Worm (Caenorhabditis elegans): Measurements from ENCODE around the gene Y94H6A.10.

Y94H6A.10 gene

ce11 chrIV:2729957-2730356, 19.5 kb upstream of the Y94H6A.10 start, which contains the start of gene Y94H6A.2:
Gene Y94H6A.2, plus strand, starts transcription at chrIV:2730292.
- no peak for TF ChIP-seq C16A3.4 (tag; optimal IDR thresholded peaks at IDR 0.05)
- no peak for TF ChIP-seq tbx-2 (tag; optimal IDR thresholded peaks at IDR 0.05)
- no peak for TF ChIP-seq nhr-28 (tag; optimal IDR thresholded peaks at IDR 0.05)
- TF ChIP-seq nhr-19 (GFP tag; conservative IDR thresholded peaks at IDR 0.05): no peak
- no peak for TF ChIP-seq nhr-77 (tag; optimal IDR thresholded peaks at IDR 0.05)
- no peak for TF ChIP-seq fkh-4 (tag; optimal IDR thresholded peaks at IDR 0.05; ENCODE audit: borderline replicate concordance)
- no peak for TF ChIP-seq jun-1 (tag; optimal IDR thresholded peaks at IDR 0.05)
- TF ChIP-seq sptf-1 (tag; optimal IDR thresholded peaks at IDR 0.05): no peak
- TF ChIP-seq nhr-85 (tag): no peak
- TF ChIP-seq unc-130 (tag; optimal IDR thresholded peaks at IDR 0.05): no peak
- no peak for TF ChIP-seq nhr-71 (tag; optimal IDR thresholded peaks at IDR 0.05)
- no peak for TF ChIP-seq irx-1 (tag; optimal IDR thresholded peaks at IDR 0.05)
- no peak for TF ChIP-seq ceh-63 (GFP tag; optimal IDR thresholded peaks at IDR 0.05)

DNA sequence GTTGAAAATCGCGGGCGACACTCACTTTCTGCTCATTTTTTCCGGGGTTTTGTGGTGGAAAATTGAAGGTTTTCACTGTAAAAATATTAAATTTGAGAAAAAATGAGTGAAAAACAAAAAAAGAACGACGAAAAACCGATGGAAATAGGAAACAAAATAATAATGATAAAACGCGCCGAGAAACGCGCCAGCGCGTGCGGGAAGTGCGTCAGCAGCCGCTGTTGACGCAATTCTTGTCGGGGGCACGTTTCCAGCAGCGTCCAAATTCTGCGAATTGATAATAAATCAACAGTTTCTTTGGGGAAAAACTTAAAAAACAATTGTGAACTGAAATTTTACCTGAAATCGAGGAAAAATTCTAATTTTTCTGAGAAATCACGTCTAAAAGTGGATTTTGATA, 15.3 kb upstream of the Y94H6A.10 start, which contains the start of gene ubxn-2:
Gene ubxn-2, minus strand, starts transcription at position 36 of the 400 bp plus-strand sequence.
- peak; percentile 88 for TF ChIP-seq dsc-1 (tag; optimal IDR thresholded peaks at IDR 0.05)
- peak; percentile 79 to 88 for TF ChIP-seq lin-35 (GFP tag; optimal IDR thresholded peaks at IDR 0.05)
- TF ChIP-seq sup-37 (GFP tag; optimal IDR thresholded peaks at IDR 0.05): peak; percentile 57
- TF ChIP-seq fkh-4 (tag; optimal IDR thresholded peaks at IDR 0.05; ENCODE audit: borderline replicate concordance): peak; percentile 56
- no peak for TF ChIP-seq mef-2 (tag; optimal IDR thresholded peaks at IDR 0.05)
- TF ChIP-seq nhr-28 (tag; optimal IDR thresholded peaks at IDR 0.05): no peak
- peak; percentile 89 for TF ChIP-seq swsn-7 (tag; optimal IDR thresholded peaks at IDR 0.05)
- TF ChIP-seq egl-27 (tag; optimal IDR thresholded peaks at IDR 0.05): no peak
- TF ChIP-seq jun-1 (tag; optimal IDR thresholded peaks at IDR 0.05): peak; percentile 75
- TF ChIP-seq isw-1 (GFP tag; IDR thresholded peaks at IDR 0.05): peak; percentile 87
- TF ChIP-seq zag-1 (tag; optimal IDR thresholded peaks at IDR 0.05): no peak
- TF ChIP-seq lin-15B (tag; optimal IDR thresholded peaks at IDR 0.05): peak; percentile 76
- TF ChIP-seq ces-1 (GFP tag; optimal IDR thresholded peaks at IDR 0.05): no peak
- no peak for TF ChIP-seq ets-5 (GFP tag; IDR thresholded peaks at IDR 0.05)
- no peak for TF ChIP-seq alr-1 (tag; optimal IDR thresholded peaks at IDR 0.05; ENCODE audit: borderline replicate concordance)
- TF ChIP-seq mdl-1 (tag; optimal IDR thresholded peaks at IDR 0.05): peak in 1 of 2 experiments; percentile 76
- TF ChIP-seq nhr-77 (tag; optimal IDR thresholded peaks at IDR 0.05): peak; percentile 50
- peak; percentile 91 for TF ChIP-seq nhr-90 (tag; optimal IDR thresholded peaks at IDR 0.05; ENCODE audit: poor library complexity)
- peak; percentile 73 for TF ChIP-seq mab-9 (GFP tag; IDR thresholded peaks at IDR 0.05)
- TF ChIP-seq efl-3 (GFP tag; optimal IDR thresholded peaks at IDR 0.05): no peak
- TF ChIP-seq elt-3 (tag; optimal IDR thresholded peaks at IDR 0.05): peak in 3 of 6 experiments; percentile 20 to 77 (median 63)
- peak; percentile 78 for TF ChIP-seq irx-1 (tag; optimal IDR thresholded peaks at IDR 0.05)
- TF ChIP-seq hpl-2 (GFP tag; optimal IDR thresholded peaks at IDR 0.05): no peak
- no peak for TF ChIP-seq fkh-10 (GFP tag; optimal IDR thresholded peaks at IDR 0.05)
- TF ChIP-seq unc-86 (tag; optimal IDR thresholded peaks at IDR 0.05): peak; percentile 81
- TF ChIP-seq grh-1 (GFP tag; IDR thresholded peaks at IDR 0.05): peak; percentile 81
- TF ChIP-seq lir-3 (tag; optimal IDR thresholded peaks at IDR 0.05; ENCODE audit: poor library complexity): no peak
- peak; percentile 56 for TF ChIP-seq F16B12.6 (tag; optimal IDR thresholded peaks at IDR 0.05)
- no peak for TF ChIP-seq Y116A8C.19 (tag; optimal IDR thresholded peaks at IDR 0.05; ENCODE audit: borderline replicate concordance)
- TF ChIP-seq nhr-11 (tag; optimal IDR thresholded peaks at IDR 0.05): no peak
- TF ChIP-seq hlh-17 (GFP tag; optimal IDR thresholded peaks at IDR 0.05; ENCODE audit: borderline replicate concordance): no peak
- TF ChIP-seq lsy-2 (tag; optimal IDR thresholded peaks at IDR 0.05): peak; percentile 89 to 90
- no peak for TF ChIP-seq pqm-1 (tag; optimal IDR thresholded peaks at IDR 0.05)
- TF ChIP-seq snpc-4 (tag; optimal IDR thresholded peaks at IDR 0.05): peak; percentile 73
- peak; percentile 83 for TF ChIP-seq nhr-19 (GFP tag; conservative IDR thresholded peaks at IDR 0.05)
- TF ChIP-seq nhr-85 (tag): peak; percentile 91
- TF ChIP-seq C16A3.4 (tag; optimal IDR thresholded peaks at IDR 0.05): peak; percentile 70
- peak; percentile 82 for TF ChIP-seq nhr-20 (tag; optimal IDR thresholded peaks at IDR 0.05)
- no peak for TF ChIP-seq nhr-76 (tag; optimal IDR thresholded peaks at IDR 0.05)
- TF ChIP-seq unc-62 (GFP tag; optimal IDR thresholded peaks at IDR 0.05): no peak
- peak; percentile 76 to 85 (median 85) for TF ChIP-seq dpl-1 (GFP tag; optimal IDR thresholded peaks at IDR 0.05)
- TF ChIP-seq pag-3 (tag; optimal IDR thresholded peaks at IDR 0.05; ENCODE audit: borderline replicate concordance, insufficient read depth): no peak
- peak; percentile 75 for TF ChIP-seq sox-4 (tag; optimal IDR thresholded peaks at IDR 0.05)
- peak; percentile 68 for TF ChIP-seq lin-39 (tag; optimal IDR thresholded peaks at IDR 0.05)
- TF ChIP-seq nhr-71 (tag; optimal IDR thresholded peaks at IDR 0.05): peak; percentile 90

Data from whole organism, L1 larva.